Fruit fly (Drosophila melanogaster) whole organism: Measurements from ENCODE around the gene h-cup.

Experiments used
- Dll ChIP-seq: fragments of >200 bp; optimal IDR thresholded peaks from 2 replicates; lab custom pipeline; 2017
- pan ChIP-seq: fragments of >200 bp; optimal IDR thresholded peaks from 2 replicates; lab custom pipeline; 2017
- usp ChIP-seq: fragments of >200 bp; optimal IDR thresholded peaks from 2 replicates; lab custom pipeline; 2017; ENCODE audit warnings: missing biosample characterization, missing genetic modification characterization, mixed read lengths

DNA sequence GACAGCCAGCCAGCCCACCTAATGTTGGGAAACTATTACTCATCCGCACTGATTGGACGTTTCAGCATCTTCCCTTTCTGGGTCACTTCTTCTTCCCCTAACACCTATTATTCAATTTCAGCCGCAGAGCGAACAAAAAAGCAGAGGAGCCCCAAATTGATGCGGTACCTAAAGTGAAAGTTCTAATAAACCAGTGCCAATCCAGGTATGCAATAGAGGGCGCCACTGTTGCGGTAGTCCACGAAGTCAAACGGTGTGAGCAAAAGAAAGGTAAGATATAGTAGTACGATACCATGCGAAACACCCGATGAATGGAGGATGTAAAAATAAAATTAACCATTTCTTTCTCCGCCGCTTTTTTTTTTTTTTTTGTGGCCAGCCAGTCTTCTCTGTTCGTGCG lies 48.4 kb upstream of the h-cup start:
- no peak for TF ChIP-seq pan (lab: Kevin White, UChicago)
- no peak for TF ChIP-seq usp (GFP tag; lab: Kevin White, UChicago)
- no peak for TF ChIP-seq Dll (lab: Kevin White, UChicago)
